Worm (Caenorhabditis elegans) whole organism, L4/young adult: ENCODE results near the gene T07A5.7.

ENCODE experiments used
- W03F9.2 ChIP-seq: fragments of 150-350 bp; optimal IDR thresholded peaks from 2 replicates; lab custom pipeline; 2014; ENCODE audit warnings: missing biosample characterization, missing genetic modification characterization
- dao-5 ChIP-seq: sonication (generic microtip); optimal IDR thresholded peaks from 2 replicates; lab custom pipeline; 2016; ENCODE audit warnings: missing genotype, missing genetic modification characterization, moderate library complexity, missing compliant biosample characterization
- him-1 ChIP-seq: sonication (generic microtip); optimal IDR thresholded peaks from 2 replicates; lab custom pipeline; 2016; ENCODE audit warnings: missing genotype, missing genetic modification reagents, missing genetic modification characterization, missing compliant biosample characterization

DNA sequence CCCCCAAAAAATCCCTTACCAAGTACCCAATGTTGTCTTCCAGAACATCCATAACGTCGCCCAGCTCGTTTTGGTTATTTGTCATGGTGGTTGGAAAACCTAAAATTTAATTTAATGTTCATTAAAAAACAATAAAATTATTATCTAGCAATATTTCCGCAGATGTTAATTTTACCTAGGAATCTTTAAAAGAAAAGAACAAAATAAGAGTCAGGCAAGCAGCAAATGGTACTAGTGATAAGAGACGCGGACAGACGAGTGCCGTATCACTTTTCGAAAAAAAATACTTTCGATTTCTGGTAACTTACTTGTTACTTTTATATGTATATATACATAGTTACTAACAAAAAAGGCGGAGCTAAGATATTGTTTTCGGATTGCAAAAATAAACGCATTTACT, at the start of gene T07A5.7:
- TF ChIP-seq dao-5 (tag; lab: Kevin White, UChicago) (no peak), him-1 (tag; lab: Kevin White, UChicago) (no peak), W03F9.2 (tag; lab: Kevin White, UChicago) (no peak)
